Worm (Caenorhabditis elegans) whole organism, L2 larva: Measurements from ENCODE around the gene atg-10.
A peak's percentile ranks its signal among the peaks of the same experiment; 100 is the strongest.

Experiments
- C34F6.9 ChIP-seq: fragments of 150-350 bp; optimal IDR thresholded peaks from 2 replicates; lab custom pipeline; 2014; ENCODE audit warnings: missing biosample characterization, missing genetic modification characterization
- R02D3.7 ChIP-seq: fragments of 150-350 bp; optimal IDR thresholded peaks from 2 replicates; lab custom pipeline; 2014; ENCODE audit warnings: missing biosample characterization, missing genetic modification characterization
- Y55F3AM.14 ChIP-seq: fragments of 200-800 bp; sonication (Bioruptor generic); optimal IDR thresholded peaks from 2 replicates; lab custom pipeline; 2018; ENCODE audit warnings: mild to moderate bottlenecking, missing genetic modification characterization, missing compliant biosample characterization
- ZK546.5 ChIP-seq: sonication (generic microtip); optimal IDR thresholded peaks from 2 replicates; lab custom pipeline; 2017; ENCODE audit warnings: missing biosample characterization, missing genetic modification characterization
- alr-1 ChIP-seq: fragments of 150-350 bp; optimal IDR thresholded peaks from 2 replicates; lab custom pipeline; 2014; ENCODE audit warnings: missing biosample characterization, missing genetic modification characterization
- aly-2 ChIP-seq: fragments of 150-350 bp; optimal IDR thresholded peaks from 2 replicates; lab custom pipeline; 2014; ENCODE audit warnings: missing biosample characterization, missing genetic modification characterization
- ama-1 ChIP-seq: fragments of 150-350 bp; optimal IDR thresholded peaks from 2 replicates; lab custom pipeline; 2018; ENCODE audit warnings: inconsistent platforms
- ceh-16 ChIP-seq: fragments of 150-350 bp; optimal IDR thresholded peaks from 2 replicates; lab custom pipeline; 2014; ENCODE audit warnings: missing biosample characterization, missing genetic modification characterization
- crh-2 ChIP-seq: sonication (generic microtip); optimal IDR thresholded peaks from 2 replicates; lab custom pipeline; 2017; ENCODE audit warnings: missing biosample characterization, missing genetic modification characterization
- dmd-4 ChIP-seq: sonication (generic microtip); optimal IDR thresholded peaks from 2 replicates; lab custom pipeline; 2017; ENCODE audit warnings: missing biosample characterization, missing genetic modification characterization
- elt-1 ChIP-seq: fragments of 150-350 bp; optimal IDR thresholded peaks from 2 replicates; lab custom pipeline; 2014; ENCODE audit warnings: missing biosample characterization, missing genetic modification characterization
- elt-3 ChIP-seq: sonication (generic microtip); optimal IDR thresholded peaks from 2 replicates; lab custom pipeline; 2017; ENCODE audit warnings: missing biosample characterization, missing genetic modification characterization
- fos-1 ChIP-seq: fragments of 150-350 bp; optimal IDR thresholded peaks from 2 replicates; lab custom pipeline; 2014; ENCODE audit warnings: missing biosample characterization, missing genetic modification characterization
- lin-11 ChIP-seq: fragments of 150-350 bp; sonication (generic microtip); optimal IDR thresholded peaks from 2 replicates; lab custom pipeline; 2014; ENCODE audit warnings: missing biosample characterization, missing genetic modification characterization, inconsistent platforms, mixed read lengths
- lin-13 ChIP-seq: fragments of 150-350 bp; optimal IDR thresholded peaks from 2 replicates; lab custom pipeline; 2014; ENCODE audit warnings: missing biosample characterization, missing genetic modification reagents, missing genetic modification characterization
- lin-39 ChIP-seq: fragments of 150-350 bp; optimal IDR thresholded peaks from 2 replicates; lab custom pipeline; 2014; ENCODE audit warnings: missing biosample characterization, missing genetic modification reagents, missing genetic modification characterization
- lsy-2 ChIP-seq, 2 experiments: fragments of 150-350 bp in 1 of 2; sonication (generic microtip) in 1 of 2; optimal IDR thresholded peaks; 2 replicates each; lab custom pipeline; 2014 to 2017; ENCODE audit warnings: missing biosample characterization in 2 of 2, missing genetic modification characterization in 2 of 2
- mab-5 ChIP-seq: fragments of 150-350 bp; optimal IDR thresholded peaks from 2 replicates; lab custom pipeline; 2014; ENCODE audit warnings: missing biosample characterization, missing genetic modification characterization
- nhr-10 ChIP-seq: sonication (generic microtip); optimal IDR thresholded peaks from 2 replicates; lab custom pipeline; 2017; ENCODE audit warnings: missing biosample characterization, missing genetic modification characterization
- nhr-11 ChIP-seq: fragments of 150-350 bp; optimal IDR thresholded peaks from 2 replicates; lab custom pipeline; 2014; ENCODE audit warnings: missing biosample characterization, missing genetic modification characterization
- nhr-12 ChIP-seq: fragments of 150-350 bp; optimal IDR thresholded peaks from 2 replicates; lab custom pipeline; 2014; ENCODE audit warnings: missing biosample characterization, missing genetic modification characterization
- nhr-237 ChIP-seq: fragments of 150-350 bp; optimal IDR thresholded peaks from 2 replicates; lab custom pipeline; 2014; ENCODE audit warnings: missing biosample characterization, missing genetic modification characterization
- nhr-25 ChIP-seq: fragments of 150-350 bp; sonication (generic microtip); optimal IDR thresholded peaks from 3 replicates; lab custom pipeline; 2014; ENCODE audit warnings: missing biosample characterization, missing genetic modification characterization
- nhr-77 ChIP-seq: fragments of 150-350 bp; optimal IDR thresholded peaks from 2 replicates; lab custom pipeline; 2014; ENCODE audit warnings: missing biosample characterization, missing genetic modification characterization
- peb-1 ChIP-seq: fragments of 150-350 bp; optimal IDR thresholded peaks from 2 replicates; lab custom pipeline; 2014; ENCODE audit warnings: missing biosample characterization, missing genetic modification characterization
- sem-4 ChIP-seq: fragments of 150-350 bp; optimal IDR thresholded peaks from 2 replicates; lab custom pipeline; 2014; ENCODE audit warnings: missing biosample characterization, missing genetic modification reagents, missing genetic modification characterization
- skn-1 ChIP-seq: sonication (generic microtip); optimal IDR thresholded peaks from 2 replicates; lab custom pipeline; 2017; ENCODE audit warnings: missing biosample characterization, missing genetic modification characterization
- sma-3 ChIP-seq: sonication (generic microtip); optimal IDR thresholded peaks from 2 replicates; lab custom pipeline; 2016; ENCODE audit warnings: missing genetic modification reagents, missing genetic modification characterization, missing compliant biosample characterization
- sma-9 ChIP-seq, 2 experiments: fragments of 150-350 bp in 1 of 2; sonication (generic microtip) in 1 of 2; optimal IDR thresholded peaks; 2 replicates each; lab custom pipeline; 2014 to 2016; ENCODE audit warnings: missing genetic modification characterization in 2 of 2, mild to moderate bottlenecking in 1 of 2, missing biosample characterization in 1 of 2, missing compliant biosample characterization in 1 of 2, missing genetic modification reagents in 1 of 2, moderate library complexity in 1 of 2
- snpc-4 ChIP-seq: fragments of 150-350 bp; optimal IDR thresholded peaks from 2 replicates; lab custom pipeline; 2014; ENCODE audit warnings: missing biosample characterization, missing genetic modification characterization
- unc-55 ChIP-seq: fragments of 150-350 bp; sonication (generic microtip); optimal IDR thresholded peaks from 3 replicates; lab custom pipeline; 2014; ENCODE audit warnings: missing biosample characterization, missing genetic modification reagents, missing genetic modification characterization
- unc-62 ChIP-seq: fragments of 150-350 bp; optimal IDR thresholded peaks from 2 replicates; lab custom pipeline; 2014; ENCODE audit warnings: missing biosample characterization, missing genetic modification reagents, missing genetic modification characterization
- zag-1 ChIP-seq: fragments of 150-350 bp; optimal IDR thresholded peaks from 2 replicates; lab custom pipeline; 2014; ENCODE audit warnings: missing biosample characterization, missing genetic modification characterization
- ztf-1 ChIP-seq: fragments of 200-800 bp; sonication (Bioruptor generic); conservative IDR thresholded peaks from 2 replicates; pipeline ENCODE4 v1.3.6; 2022; ENCODE audit warnings: missing genetic modification characterization, missing compliant biosample characterization
- ztf-4 ChIP-seq: fragments of 150-350 bp; optimal IDR thresholded peaks from 2 replicates; lab custom pipeline; 2014; ENCODE audit warnings: missing biosample characterization, missing genetic modification characterization

atg-10 gene

ce11 chrII:8664533-8664932 lies 5.6 kb downstream of the atg-10 start, which contains the start of gene etc-1:
TSS of gene etc-1 (plus strand) at chrII:8664833.
- TF ChIP-seq zag-1 (tag; lab: Kevin White, UChicago): no peak
- TF ChIP-seq unc-62 (GFP tag; lab: Kevin White, UChicago): no peak
- no peak for TF ChIP-seq sma-3
- TF ChIP-seq Y55F3AM.14: no peak
- no peak for TF ChIP-seq peb-1 (tag; lab: Kevin White, UChicago)
- TF ChIP-seq aly-2 (tag; lab: Kevin White, UChicago): no peak
- no peak for TF ChIP-seq elt-3 (tag; lab: Kevin White, UChicago)
- TF ChIP-seq nhr-12: no peak
- no peak for TF ChIP-seq nhr-10
- no peak for TF ChIP-seq fos-1 (tag; lab: Kevin White, UChicago)
- no peak for TF ChIP-seq mab-5 (tag; lab: Kevin White, UChicago)
- no peak for TF ChIP-seq skn-1
- TF ChIP-seq, all 48 proteins: peak for 0

ce11 chrII:8668871-8669270 lies 9.9 kb downstream of the atg-10 start:
- no peak for TF ChIP-seq ZK546.5 (tag; lab: Kevin White, UChicago)
- no peak for TF ChIP-seq elt-3 (tag; lab: Kevin White, UChicago)
- TF ChIP-seq ceh-16 (tag; lab: Kevin White, UChicago): no peak
- TF ChIP-seq Y55F3AM.14: no peak
- TF ChIP-seq elt-1 (tag; lab: Kevin White, UChicago): no peak
- TF ChIP-seq ztf-1: no peak
- no peak for TF ChIP-seq unc-55 (GFP tag; lab: Kevin White, UChicago)
- no peak for TF ChIP-seq zag-1 (tag; lab: Kevin White, UChicago)
- no peak for TF ChIP-seq unc-62 (GFP tag; lab: Kevin White, UChicago)
- no peak for TF ChIP-seq R02D3.7
- TF ChIP-seq nhr-11 (tag; lab: Kevin White, UChicago): no peak
- no peak for TF ChIP-seq sma-3
- TF ChIP-seq nhr-25: no peak
- TF ChIP-seq sem-4 (tag; lab: Kevin White, UChicago): no peak
- no peak for TF ChIP-seq ztf-4 (tag; lab: Kevin White, UChicago)
- no peak for TF ChIP-seq lin-39 (tag; lab: Kevin White, UChicago)
- TF ChIP-seq, all 48 proteins: peak for 0

- TF ChIP-seq alr-1 (tag; lab: Kevin White, UChicago): no peak
- TF ChIP-seq snpc-4 (tag; lab: Kevin White, UChicago): peak; percentile 35
These were observed 11.9 kb downstream of the atg-10 start for ce11 chrII:8670835-8671234.

ce11 chrII:8675369-8675768 lies 16.4 kb downstream of the atg-10 start:
- no peak for TF ChIP-seq lin-11 (tag; lab: Kevin White, UChicago)
- TF ChIP-seq nhr-25: peak; percentile 16

ce11 chrII:8679799-8680198 lies 20.9 kb downstream of the atg-10 start:
- TF ChIP-seq R02D3.7 (no peak), peb-1 (tag; lab: Kevin White, UChicago) (no peak), fos-1 (tag; lab: Kevin White, UChicago) (peak; percentile 40), nhr-25 (no peak)

ce11 chrII:8683933-8684332 lies 25.0 kb downstream of the atg-10 start:
- TF ChIP-seq dmd-4 (tag; lab: Kevin White, UChicago) (no peak), fos-1 (tag; lab: Kevin White, UChicago) (peak; percentile 14), unc-55 (GFP tag; lab: Kevin White, UChicago) (peak; percentile 71), ceh-16 (tag; lab: Kevin White, UChicago) (no peak), lin-13 (peak; percentile 72), lin-39 (tag; lab: Kevin White, UChicago) (no peak), ztf-4 (tag; lab: Kevin White, UChicago) (no peak), lsy-2 (tag; optimal IDR thresholded peaks at IDR 0.05; lab: Kevin White, UChicago) (peak; percentile 38 to 79), nhr-237 (tag; lab: Kevin White, UChicago) (no peak), C34F6.9 (tag; lab: Kevin White, UChicago) (peak; percentile 84), nhr-10 (no peak), nhr-77 (tag; lab: Kevin White, UChicago) (no peak), crh-2 (tag; lab: Kevin White, UChicago) (peak; percentile 59), ama-1 (lab: Kevin White, UChicago) (no peak), sma-9 (GFP tag; optimal IDR thresholded peaks at IDR 0.05; lab: Kevin White, UChicago) (peak; percentile 49), sma-9 (tag; optimal IDR thresholded peaks at IDR 0.05; lab: Kevin White, UChicago) (no peak)
